Worm (Caenorhabditis elegans) whole organism, early embryonic: ENCODE data around the gene K02F3.9.
A peak's percentile ranks its signal among the peaks of the same experiment; 100 is the strongest.

Experiments used
- B0310.2 ChIP-seq: sonication (generic microtip); optimal IDR thresholded peaks from 2 replicates; lab custom pipeline; 2016; ENCODE audit warnings: mild to moderate bottlenecking, missing genetic modification characterization, missing compliant biosample characterization
- F13C5.2 ChIP-seq: sonication (generic microtip); optimal IDR thresholded peaks from 2 replicates; lab custom pipeline; 2017; ENCODE audit warnings: mild to moderate bottlenecking, missing genetic modification characterization, inconsistent platforms, missing compliant biosample characterization
- aly-1 ChIP-seq: sonication (generic microtip); optimal IDR thresholded peaks from 2 replicates; lab custom pipeline; 2016; ENCODE audit warnings: missing genetic modification characterization, missing compliant biosample characterization
- ama-1 ChIP-seq: fragments of 150-350 bp; optimal IDR thresholded peaks from 2 replicates; lab custom pipeline; 2014
- ceh-13 ChIP-seq: fragments of 200-800 bp; sonication (Bioruptor generic); optimal IDR thresholded peaks from 2 replicates; lab custom pipeline; 2018; ENCODE audit warnings: mild to moderate bottlenecking, missing genetic modification characterization, missing compliant biosample characterization
- ceh-36 ChIP-seq: sonication (generic microtip); optimal IDR thresholded peaks from 2 replicates; lab custom pipeline; 2016; ENCODE audit warnings: missing genetic modification characterization, inconsistent platforms, missing compliant biosample characterization
- ets-7 ChIP-seq: sonication (generic microtip); optimal IDR thresholded peaks from 2 replicates; lab custom pipeline; 2016; ENCODE audit warnings: missing genotype, missing genetic modification characterization, missing compliant biosample characterization
- flt-1 ChIP-seq: fragments of 200-800 bp; sonication (Bioruptor generic); IDR thresholded peaks from 2 replicates; pipeline ENCODE4 v1.3.6; 2022; ENCODE audit warnings: missing genetic modification characterization, missing compliant biosample characterization
- hmbx-1 ChIP-seq: sonication (generic microtip); optimal IDR thresholded peaks from 2 replicates; lab custom pipeline; 2016; ENCODE audit warnings: mild to moderate bottlenecking, missing genetic modification characterization, missing compliant biosample characterization
- hmg-4 ChIP-seq: fragments of 200-800 bp; sonication (Bioruptor generic); optimal IDR thresholded peaks from 2 replicates; lab custom pipeline; 2018; ENCODE audit warnings: mild to moderate bottlenecking, missing genetic modification characterization, missing compliant biosample characterization
- hnd-1 ChIP-seq: sonication (generic microtip); optimal IDR thresholded peaks from 2 replicates; lab custom pipeline; 2016; ENCODE audit warnings: missing genetic modification characterization, missing compliant biosample characterization
- pes-1 ChIP-seq: fragments of 200-800 bp; sonication (Bioruptor generic); IDR thresholded peaks from 2 replicates; pipeline ENCODE4 v1.3.6; 2022; ENCODE audit warnings: missing genetic modification reagents, missing genetic modification characterization, missing compliant biosample characterization
- scrt-1 ChIP-seq: fragments of 200-800 bp; sonication (Bioruptor generic); IDR thresholded peaks from 2 replicates; pipeline ENCODE4 v1.3.6; 2022; ENCODE audit warnings: missing genetic modification characterization, missing compliant biosample characterization
- sea-1 ChIP-seq: fragments of 200-800 bp; sonication (Bioruptor generic); conservative IDR thresholded peaks from 2 replicates; pipeline ENCODE4 v1.3.6; 2022; ENCODE audit warnings: missing genetic modification characterization, missing compliant biosample characterization
- tbx-11 ChIP-seq: fragments of 200-800 bp; sonication (Bioruptor generic); IDR thresholded peaks from 2 replicates; pipeline ENCODE4 v1.3.6; 2022; ENCODE audit warnings: missing genetic modification characterization, missing compliant biosample characterization
- tbx-37 ChIP-seq: fragments of 200-800 bp; sonication (Bioruptor generic); conservative IDR thresholded peaks from 2 replicates; pipeline ENCODE4 v1.3.6; 2022; ENCODE audit warnings: missing genetic modification reagents, missing genetic modification characterization, missing compliant biosample characterization
- tra-4 ChIP-seq: sonication (generic microtip); optimal IDR thresholded peaks from 2 replicates; lab custom pipeline; 2017; ENCODE audit warnings: missing genetic modification characterization, missing compliant biosample characterization

Gene K02F3.9

ce11 chrIII:873432-873831, 32.3 kb upstream of the K02F3.9 start, which contains the start of gene clc-19:
Gene clc-19, minus strand, starts transcription at chrIII:873566.
- TF ChIP-seq hmbx-1 (tag; lab: Kevin White, UChicago): no peak

ce11 chrIII:872373-872772, 31.2 kb upstream of the K02F3.9 start, which contains the start of the genes T24C4.3 and clc-20:
Gene T24C4.3, minus strand, starts transcription at chrIII:872473.
Gene clc-20, plus strand, starts transcription at chrIII:872583.
- TF ChIP-seq flt-1 (GFP tag; lab: Robert Waterston, UW) (no peak), hnd-1 (tag; lab: Kevin White, UChicago) (no peak), F13C5.2 (tag; lab: Kevin White, UChicago) (no peak), hmbx-1 (tag; lab: Kevin White, UChicago) (no peak), scrt-1 (GFP tag; lab: Robert Waterston, UW) (no peak), B0310.2 (tag; lab: Kevin White, UChicago) (no peak), ceh-13 (no peak), hmg-4 (no peak), aly-1 (tag; lab: Kevin White, UChicago) (no peak), tbx-37 (GFP tag; lab: Robert Waterston, UW) (no peak), ama-1 (lab: Kevin White, UChicago) (no peak)

ce11 chrIII:870555-870954, 29.4 kb upstream of the K02F3.9 start:
- TF ChIP-seq ceh-36 (tag; lab: Kevin White, UChicago) (no peak), hmg-4 (no peak), F13C5.2 (tag; lab: Kevin White, UChicago) (no peak), hmbx-1 (tag; lab: Kevin White, UChicago) (no peak), sea-1 (GFP tag; lab: Robert Waterston, UW) (no peak), tra-4 (tag; lab: Kevin White, UChicago) (no peak), ama-1 (lab: Kevin White, UChicago) (no peak), scrt-1 (GFP tag; lab: Robert Waterston, UW) (no peak)

ce11 chrIII:869869-870268, 28.7 kb upstream of the K02F3.9 start, which contains the start of gene T24C4.2:
Gene T24C4.2, minus strand, starts transcription at chrIII:869969.
- TF ChIP-seq scrt-1 (GFP tag; lab: Robert Waterston, UW) (no peak), hmg-4 (peak; percentile 36), hnd-1 (tag; lab: Kevin White, UChicago) (no peak), B0310.2 (tag; lab: Kevin White, UChicago) (no peak), tra-4 (tag; lab: Kevin White, UChicago) (no peak)

- TF ChIP-seq pes-1 (GFP tag; lab: Robert Waterston, UW): no peak
- TF ChIP-seq flt-1 (GFP tag; lab: Robert Waterston, UW): no peak
- TF ChIP-seq aly-1 (tag; lab: Kevin White, UChicago): no peak
- TF ChIP-seq scrt-1 (GFP tag; lab: Robert Waterston, UW): no peak
- no peak for TF ChIP-seq ceh-36 (tag; lab: Kevin White, UChicago)
- TF ChIP-seq tra-4 (tag; lab: Kevin White, UChicago): no peak
- no peak for TF ChIP-seq sea-1 (GFP tag; lab: Robert Waterston, UW)
- TF ChIP-seq hnd-1 (tag; lab: Kevin White, UChicago): no peak
- no peak for TF ChIP-seq F13C5.2 (tag; lab: Kevin White, UChicago)
- TF ChIP-seq tbx-37 (GFP tag; lab: Robert Waterston, UW): no peak
- no peak for TF ChIP-seq hmbx-1 (tag; lab: Kevin White, UChicago)
- no peak for TF ChIP-seq ama-1 (lab: Kevin White, UChicago)
- no peak for TF ChIP-seq tbx-11 (GFP tag; lab: Robert Waterston, UW)
- TF ChIP-seq ets-7 (tag; lab: Kevin White, UChicago): no peak
- no peak for TF ChIP-seq hmg-4
- TF ChIP-seq B0310.2 (tag; lab: Kevin White, UChicago): no peak
Observed at ce11 chrIII:868866-869265, 27.7 kb upstream of the K02F3.9 start.

ce11 chrIII:861819-862356, 20.7 kb upstream of the K02F3.9 start, which contains the start of gene arx-4:
Gene arx-4, plus strand, starts transcription at chrIII:862306.
- no peak for TF ChIP-seq tbx-37 (GFP tag; lab: Robert Waterston, UW)
- no peak for TF ChIP-seq ceh-13
- no peak for TF ChIP-seq hmg-4
- TF ChIP-seq scrt-1 (GFP tag; lab: Robert Waterston, UW): no peak
- TF ChIP-seq hnd-1 (tag; lab: Kevin White, UChicago): no peak
- no peak for TF ChIP-seq pes-1 (GFP tag; lab: Robert Waterston, UW)
- TF ChIP-seq flt-1 (GFP tag; lab: Robert Waterston, UW): no peak
- no peak for TF ChIP-seq B0310.2 (tag; lab: Kevin White, UChicago)
- TF ChIP-seq tra-4 (tag; lab: Kevin White, UChicago): no peak

ce11 chrIII:859898-860297, 18.7 kb upstream of the K02F3.9 start, which contains the start of gene exos-4.2:
Gene exos-4.2, plus strand, starts transcription at chrIII:860198.
- TF ChIP-seq hmg-4: no peak
- TF ChIP-seq F13C5.2 (tag; lab: Kevin White, UChicago): no peak
- no peak for TF ChIP-seq sea-1 (GFP tag; lab: Robert Waterston, UW)
- no peak for TF ChIP-seq B0310.2 (tag; lab: Kevin White, UChicago)
- TF ChIP-seq ceh-36 (tag; lab: Kevin White, UChicago): no peak
- no peak for TF ChIP-seq ama-1 (lab: Kevin White, UChicago)
- TF ChIP-seq hnd-1 (tag; lab: Kevin White, UChicago): no peak
- TF ChIP-seq tbx-11 (GFP tag; lab: Robert Waterston, UW): no peak
- TF ChIP-seq pes-1 (GFP tag; lab: Robert Waterston, UW): no peak
- TF ChIP-seq aly-1 (tag; lab: Kevin White, UChicago): no peak
- TF ChIP-seq ets-7 (tag; lab: Kevin White, UChicago): no peak
- no peak for TF ChIP-seq tbx-37 (GFP tag; lab: Robert Waterston, UW)
- no peak for TF ChIP-seq ceh-13
- no peak for TF ChIP-seq hmbx-1 (tag; lab: Kevin White, UChicago)
- no peak for TF ChIP-seq flt-1 (GFP tag; lab: Robert Waterston, UW)
- no peak for TF ChIP-seq scrt-1 (GFP tag; lab: Robert Waterston, UW)
- TF ChIP-seq tra-4 (tag; lab: Kevin White, UChicago): no peak
